Fruit fly (Drosophila melanogaster): ENCODE measurements around the gene Phf5a.

Phf5a gene

DNA sequence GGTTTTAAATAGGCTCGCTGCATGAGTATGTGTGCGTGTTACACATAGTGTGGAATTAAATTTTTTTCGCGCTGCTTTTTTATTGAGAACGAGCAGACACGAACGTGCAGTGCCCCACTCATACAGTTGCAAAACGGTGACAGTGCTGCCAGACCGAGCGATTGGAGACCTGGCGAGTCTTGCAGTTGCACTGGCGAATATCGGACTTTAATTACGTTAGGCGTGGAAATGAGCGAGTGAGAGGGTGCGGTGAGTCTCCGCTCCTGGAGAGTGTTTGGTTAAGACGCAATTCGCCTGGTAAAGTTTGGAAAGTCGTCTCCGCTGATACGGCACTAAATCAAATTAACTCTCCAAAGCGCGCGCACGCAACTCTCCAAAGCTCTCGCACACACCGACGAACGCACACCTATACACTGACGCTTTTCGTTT is 9.3 kb downstream of the Phf5a start (continued):
- TF ChIP-seq HLH3B (GFP tag; IDR thresholded peaks at IDR 0.05) = 0 out of 2 replicates have a peak, but pooled peaks have one; percentile 7
- no peak for TF ChIP-seq luna (GFP tag; optimal IDR thresholded peaks at IDR 0.05)
- TF ChIP-seq repo (GFP tag; optimal IDR thresholded peaks at IDR 0.05) = no peak
- TF ChIP-seq CG34224 (GFP tag; IDR thresholded peaks at IDR 0.05; ENCODE audit: partially characterized antibody) = peak; percentile 57
- TF ChIP-seq CG15011 (GFP tag; optimal IDR thresholded peaks at IDR 0.05) = no peak
- no peak for TF ChIP-seq lov (optimal IDR thresholded peaks at IDR 0.05)
- 0 out of 3 replicates have a peak, but pooled peaks have one; percentile 39 for TF ChIP-seq lov (GFP tag; IDR thresholded peaks at IDR 0.05)
- peak; percentile 46; the same call in 1 of the 2 replicates for TF ChIP-seq Rfx (GFP tag; IDR thresholded peaks at IDR 0.05)
- TF ChIP-seq CG17912 (GFP tag; optimal IDR thresholded peaks at IDR 0.05) = no peak
- no peak for TF ChIP-seq Dek (tag; optimal IDR thresholded peaks at IDR 0.05)
- TF ChIP-seq Bteb2 (GFP tag; optimal IDR thresholded peaks at IDR 0.05) = no peak
- peak; percentile 35 for TF ChIP-seq bigmax (GFP tag; optimal IDR thresholded peaks at IDR 0.05)
- TF ChIP-seq shn (GFP tag; optimal IDR thresholded peaks at IDR 0.05) = no peak
- no peak for TF ChIP-seq CG8944 (GFP tag; optimal IDR thresholded peaks at IDR 0.05)
- TF ChIP-seq D19A (tag; optimal IDR thresholded peaks at IDR 0.05) = no peak
- no peak for TF ChIP-seq Jarid2 (GFP tag; optimal IDR thresholded peaks at IDR 0.05)
- TF ChIP-seq Dad (GFP tag; optimal IDR thresholded peaks at IDR 0.05) = no peak
- TF ChIP-seq CG2889 (GFP tag; IDR thresholded peaks at IDR 0.05) = no peak
- TF ChIP-seq Fer2 (tag; optimal IDR thresholded peaks at IDR 0.05) = no peak
- TF ChIP-seq CG4404 (GFP tag; IDR thresholded peaks at IDR 0.05) = no peak
- no peak for TF ChIP-seq usp (GFP tag; optimal IDR thresholded peaks at IDR 0.05)
- no peak for TF ChIP-seq mam (GFP tag; optimal IDR thresholded peaks at IDR 0.05)
- TF ChIP-seq Dref (GFP tag; IDR thresholded peaks at IDR 0.05) = peak; percentile 38; the same call in 1 of the 2 replicates
- no peak for TF ChIP-seq NFAT (GFP tag; IDR thresholded peaks at IDR 0.05)
- no peak for TF ChIP-seq CG10979 (tag; optimal IDR thresholded peaks at IDR 0.05)
- no peak for TF ChIP-seq CG12744 (GFP tag; optimal IDR thresholded peaks at IDR 0.05)
- TF ChIP-seq sug (tag; optimal IDR thresholded peaks at IDR 0.05) = peak; percentile 7
- no peak for TF ChIP-seq vfl (GFP tag; optimal IDR thresholded peaks at IDR 0.05)
- no peak for TF ChIP-seq gcm2 (GFP tag; optimal IDR thresholded peaks at IDR 0.05)
- no peak for TF ChIP-seq gfzf (GFP tag; optimal IDR thresholded peaks at IDR 0.05)
- no peak for TF ChIP-seq CG10209 (GFP tag; optimal IDR thresholded peaks at IDR 0.05)
- TF ChIP-seq Xbp1 (GFP tag; optimal IDR thresholded peaks at IDR 0.05) = no peak
- no peak for TF ChIP-seq tll (GFP tag; optimal IDR thresholded peaks at IDR 0.05)
- no peak for TF ChIP-seq NC2β (GFP tag; optimal IDR thresholded peaks at IDR 0.05)
- no peak for TF ChIP-seq CG11560 (tag; IDR thresholded peaks at IDR 0.05)
- peak; percentile 10 for TF ChIP-seq CG6254 (GFP tag; optimal IDR thresholded peaks at IDR 0.05)
- peak; percentile 82 for TF ChIP-seq Dp (GFP tag; optimal IDR thresholded peaks at IDR 0.05)
- no peak for TF ChIP-seq CG17385 (GFP tag; optimal IDR thresholded peaks at IDR 0.05)
- no peak for TF ChIP-seq tgo (GFP tag; IDR thresholded peaks at IDR 0.05)
- peak; percentile 53; the same call in 1 of the 2 replicates for TF ChIP-seq Atf6 (GFP tag; IDR thresholded peaks at IDR 0.05)
- TF ChIP-seq Ravus (GFP tag; IDR thresholded peaks at IDR 0.05) = no peak
- TF ChIP-seq trem (tag; optimal IDR thresholded peaks at IDR 0.05) = no peak
- TF ChIP-seq Nf-YC (tag; optimal IDR thresholded peaks at IDR 0.05) = peak; percentile 52
- TF ChIP-seq CG12104 (GFP tag; optimal IDR thresholded peaks at IDR 0.05) = no peak
- TF ChIP-seq lilli (GFP tag; optimal IDR thresholded peaks at IDR 0.05) = no peak
- peak; percentile 65 for TF ChIP-seq CG12769 (tag; optimal IDR thresholded peaks at IDR 0.05)
- TF ChIP-seq BEAF-32 (GFP tag; optimal IDR thresholded peaks at IDR 0.05) = no peak
- TF ChIP-seq kni (GFP tag; optimal IDR thresholded peaks at IDR 0.05) = peak; percentile 83
- TF ChIP-seq tup (GFP tag; optimal IDR thresholded peaks at IDR 0.05) = no peak
- no peak for TF ChIP-seq CG2129 (GFP tag; IDR thresholded peaks at IDR 0.05; ENCODE audit: partially characterized antibody)
- TF ChIP-seq CG14965 (GFP tag; optimal IDR thresholded peaks at IDR 0.05; ENCODE audit: borderline replicate concordance) = no peak
